Fruit fly (Drosophila melanogaster) whole organism: ENCODE data around the gene CG13043.

Experiments
- Dll ChIP-seq: fragments of >200 bp; optimal IDR thresholded peaks from 2 replicates; lab custom pipeline; 2017
- pan ChIP-seq: fragments of >200 bp; optimal IDR thresholded peaks from 2 replicates; lab custom pipeline; 2017
- psq ChIP-seq: fragments of >200 bp; optimal IDR thresholded peaks from 2 replicates; lab custom pipeline; 2017
- usp ChIP-seq: fragments of >200 bp; optimal IDR thresholded peaks from 2 replicates; lab custom pipeline; 2017; ENCODE audit warnings: missing biosample characterization, missing genetic modification characterization, mixed read lengths

dm6 chr3L:16308380-16308779, 2.7 kb upstream of the CG13043 start, which contains the start of gene CG13042:
- no peak for TF ChIP-seq pan (lab: Kevin White, UChicago)
- no peak for TF ChIP-seq usp (GFP tag; lab: Kevin White, UChicago)
- no peak for TF ChIP-seq Dll
- no peak for TF ChIP-seq psq (lab: Kevin White, UChicago)
